Worm (Caenorhabditis elegans): Measurements from ENCODE around the gene tiar-1.

DNA sequence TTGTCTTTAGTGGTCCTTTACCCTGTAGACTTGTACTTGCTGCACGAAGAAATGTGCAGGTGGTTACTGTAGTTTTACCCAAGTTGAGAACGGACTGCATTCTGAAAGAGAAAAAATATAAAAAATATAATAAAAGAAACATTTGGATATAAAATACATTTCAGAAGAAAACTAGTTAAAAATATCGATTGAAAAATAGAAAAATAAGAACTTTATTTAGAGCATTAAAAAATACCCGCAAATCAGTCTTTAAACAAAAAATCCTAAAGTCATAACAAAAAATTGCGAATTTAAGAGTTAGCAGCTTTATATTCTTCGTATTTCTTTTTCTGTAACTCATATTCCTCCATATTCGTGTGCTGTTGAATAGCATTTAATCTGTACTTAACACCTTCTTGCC lies 45.8 kb downstream of the tiar-1 start, which contains the start of gene C25H3.7:
- TF ChIP-seq T22C8.4 (GFP tag; IDR thresholded peaks at IDR 0.05) (no peak), ztf-23 (GFP tag; IDR thresholded peaks at IDR 0.05) (no peak), med-1 (GFP tag; optimal IDR thresholded peaks at IDR 0.05; ENCODE audit: insufficient read depth) (no peak), klf-2 (GFP tag; conservative IDR thresholded peaks at IDR 0.05) (no peak), cog-1 (tag; optimal IDR thresholded peaks at IDR 0.05) (no peak), ztf-29 (GFP tag; IDR thresholded peaks at IDR 0.05) (no peak)
